Worm (Caenorhabditis elegans) whole organism, L1 larva: Measurements from ENCODE around the gene Y62H9A.5.

Source experiments
- C34B4.2 ChIP-seq: sonication (generic microtip); optimal IDR thresholded peaks from 2 replicates; lab custom pipeline; 2017; ENCODE audit warnings: mild to moderate bottlenecking, missing genetic modification characterization, missing compliant biosample characterization
- aha-1 ChIP-seq: fragments of 150-350 bp; optimal IDR thresholded peaks from 2 replicates; lab custom pipeline; 2014; ENCODE audit warnings: missing biosample characterization, missing genetic modification characterization
- efl-1 ChIP-seq, 4 experiments: fragments of 150-350 bp; optimal IDR thresholded peaks in 3 of 4; peaks in 1 of 4; 1 replicate in 1 of 4; 2 replicates in 3 of 4; lab custom pipeline; 2014; ENCODE audit warnings: missing biosample characterization in 2 of 4, missing genetic modification characterization in 2 of 4, missing genetic modification reagents in 2 of 4
- elt-2 ChIP-seq: sonication (generic microtip); optimal IDR thresholded peaks from 2 replicates; lab custom pipeline; 2016; ENCODE audit warnings: missing genetic modification characterization, mild to moderate bottlenecking, inconsistent platforms, missing compliant biosample characterization, missing genetic modification reagents
- elt-3 ChIP-seq, 6 experiments: fragments of 150-350 bp in 1 of 6; sonication (generic microtip); optimal IDR thresholded peaks; 2 replicates each; lab custom pipeline; 2017 to 2018; ENCODE audit warnings: missing biosample characterization in 6 of 6, missing genetic modification characterization in 6 of 6, inconsistent platforms in 1 of 6
- fkh-8 ChIP-seq: sonication (generic microtip); optimal IDR thresholded peaks from 2 replicates; lab custom pipeline; 2016; ENCODE audit warnings: mild to moderate bottlenecking, missing genetic modification characterization, missing compliant biosample characterization
- fos-1 ChIP-seq: fragments of 150-350 bp; optimal IDR thresholded peaks from 2 replicates; lab custom pipeline; 2014; ENCODE audit warnings: missing biosample characterization, missing genetic modification characterization
- grh-1 ChIP-seq: fragments of 200-800 bp; sonication (Bioruptor generic); IDR thresholded peaks from 2 replicates; pipeline ENCODE4 v1.3.6; 2022; ENCODE audit warnings: missing genetic modification reagents, missing genetic modification characterization, missing compliant biosample characterization
- hpl-2 ChIP-seq: fragments of 150-350 bp; optimal IDR thresholded peaks from 2 replicates; lab custom pipeline; 2014; ENCODE audit warnings: missing biosample characterization, missing genetic modification reagents, missing genetic modification characterization
- irx-1 ChIP-seq: sonication (generic microtip); optimal IDR thresholded peaks from 2 replicates; lab custom pipeline; 2016; ENCODE audit warnings: missing genetic modification characterization, missing compliant biosample characterization
- lin-39 ChIP-seq: fragments of 150-350 bp; optimal IDR thresholded peaks from 2 replicates; lab custom pipeline; 2014; ENCODE audit warnings: missing biosample characterization, missing genetic modification reagents, missing genetic modification characterization
- lir-3 ChIP-seq: sonication (generic microtip); optimal IDR thresholded peaks from 2 replicates; lab custom pipeline; 2016; ENCODE audit warnings: mild to moderate bottlenecking, missing genetic modification characterization, moderate library complexity, missing compliant biosample characterization; ENCODE audit not compliant: poor library complexity
- mep-1 ChIP-seq: fragments of 150-350 bp; optimal IDR thresholded peaks from 2 replicates; lab custom pipeline; 2014; ENCODE audit warnings: missing biosample characterization, missing genetic modification characterization
- nhr-11 ChIP-seq: fragments of 150-350 bp; optimal IDR thresholded peaks from 2 replicates; lab custom pipeline; 2014; ENCODE audit warnings: missing biosample characterization, missing genetic modification characterization
- nhr-12 ChIP-seq: sonication (generic microtip); optimal IDR thresholded peaks from 2 replicates; lab custom pipeline; 2017; ENCODE audit warnings: missing biosample characterization, missing genetic modification characterization
- nhr-47 ChIP-seq: sonication (generic microtip); optimal IDR thresholded peaks from 2 replicates; lab custom pipeline; 2016; ENCODE audit warnings: mild to moderate bottlenecking, missing genetic modification characterization, moderate library complexity, missing compliant biosample characterization
- nhr-71 ChIP-seq: sonication (generic microtip); optimal IDR thresholded peaks from 2 replicates; lab custom pipeline; 2016; ENCODE audit warnings: mild to moderate bottlenecking, missing genetic modification characterization, moderate library complexity, missing compliant biosample characterization
- nhr-76 ChIP-seq: sonication (generic microtip); optimal IDR thresholded peaks from 2 replicates; lab custom pipeline; 2017; ENCODE audit warnings: missing biosample characterization, missing genetic modification characterization
- nhr-85 ChIP-seq: sonication (generic microtip); peaks from one replicate; lab custom pipeline; 2016; ENCODE audit warnings: missing genetic modification characterization, inconsistent platforms, missing compliant biosample characterization
- pag-3 ChIP-seq: sonication (generic microtip); optimal IDR thresholded peaks from 2 replicates; lab custom pipeline; 2017; ENCODE audit warnings: missing genetic modification characterization, mild to moderate bottlenecking, missing compliant biosample characterization, antibody characterized with exemption, borderline replicate concordance; ENCODE audit not compliant: insufficient read depth
- rnt-1 ChIP-seq: sonication (generic microtip); optimal IDR thresholded peaks from 2 replicates; lab custom pipeline; 2016; ENCODE audit warnings: mild to moderate bottlenecking, missing genetic modification characterization, moderate library complexity, missing compliant biosample characterization
- snu-23 ChIP-seq: sonication (generic microtip); optimal IDR thresholded peaks from 2 replicates; lab custom pipeline; 2016; ENCODE audit warnings: missing genetic modification characterization, missing compliant biosample characterization
- sox-4 ChIP-seq: sonication (generic microtip); optimal IDR thresholded peaks from 2 replicates; lab custom pipeline; 2016; ENCODE audit warnings: missing genetic modification characterization, missing compliant biosample characterization
- sup-37 ChIP-seq: fragments of 200-800 bp; sonication (Bioruptor generic); optimal IDR thresholded peaks from 2 replicates; lab custom pipeline; 2018; ENCODE audit warnings: mild to moderate bottlenecking, missing genetic modification characterization, missing compliant biosample characterization
- swsn-7 ChIP-seq: sonication (generic microtip); optimal IDR thresholded peaks from 2 replicates; lab custom pipeline; 2016; ENCODE audit warnings: missing genetic modification characterization, missing compliant biosample characterization
- tbx-2 ChIP-seq: sonication (generic microtip); optimal IDR thresholded peaks from 2 replicates; lab custom pipeline; 2016; ENCODE audit warnings: missing genetic modification characterization, missing compliant biosample characterization
- vab-15 ChIP-seq: sonication (generic microtip); optimal IDR thresholded peaks from 2 replicates; lab custom pipeline; 2017; ENCODE audit warnings: missing genotype, mild to moderate bottlenecking, missing genetic modification characterization, missing compliant biosample characterization
- xbp-1 ChIP-seq: sonication (generic microtip); optimal IDR thresholded peaks from 2 replicates; lab custom pipeline; 2016; ENCODE audit warnings: missing genetic modification characterization, missing compliant biosample characterization
- zag-1 ChIP-seq: fragments of 150-350 bp; optimal IDR thresholded peaks from 2 replicates; lab custom pipeline; 2014; ENCODE audit warnings: missing biosample characterization, missing genetic modification characterization
- zip-4 ChIP-seq: fragments of 200-800 bp; sonication (Bioruptor generic); optimal IDR thresholded peaks from 2 replicates; lab custom pipeline; 2018; ENCODE audit warnings: mild to moderate bottlenecking, missing genetic modification characterization, moderate library complexity, missing compliant biosample characterization

Y62H9A.5 gene

ce11 chrX:11850082-11850481 is 32.6 kb downstream of the Y62H9A.5 start, which contains the start of gene F54F7.3:
TSS of gene F54F7.3 (minus strand) at chrX:11850182.
- TF ChIP-seq efl-1 (optimal IDR thresholded peaks at IDR 0.05; lab: Kevin White, UChicago) (no peak), efl-1 (GFP tag; optimal IDR thresholded peaks at IDR 0.05 in 1 of 2; lab: Kevin White, UChicago) (peak in 1 of 2 experiments; percentile 31), nhr-85 (no peak)

DNA sequence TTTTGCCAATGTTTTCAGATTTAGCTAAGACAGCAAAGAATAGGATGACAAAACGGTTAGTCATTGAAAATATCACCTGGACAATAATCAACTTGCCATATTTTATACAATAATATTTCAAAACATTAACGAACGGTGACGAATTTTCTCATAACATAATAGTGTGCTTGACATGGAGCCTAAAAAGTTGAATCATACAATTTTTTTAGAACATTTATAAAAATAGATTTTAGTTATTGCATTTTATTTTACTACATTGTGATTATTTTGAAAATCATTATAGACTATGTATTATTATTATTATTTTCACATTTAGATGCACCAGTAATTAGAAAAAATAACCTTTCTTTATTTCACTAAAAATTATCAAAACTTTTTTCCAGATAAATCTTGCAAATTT is 34.1 kb downstream of the Y62H9A.5 start, which contains the start of gene F54F7.9:
Gene F54F7.9 (minus strand): TSS at position 101 of the 400 bp plus-strand sequence.
- TF ChIP-seq sox-4 (tag; lab: Kevin White, UChicago) (no peak), sup-37 (GFP tag; lab: Kevin White, UChicago) (no peak), elt-2 (tag; lab: Kevin White, UChicago) (no peak), pag-3 (tag; lab: Kevin White, UChicago) (no peak), xbp-1 (tag; lab: Kevin White, UChicago) (no peak), grh-1 (GFP tag; lab: Robert Waterston, UW) (no peak), C34B4.2 (tag; lab: Kevin White, UChicago) (no peak), tbx-2 (tag; lab: Kevin White, UChicago) (no peak), snu-23 (no peak)

- TF ChIP-seq elt-3 (tag; optimal IDR thresholded peaks at IDR 0.05; lab: Kevin White, UChicago) (no peak), irx-1 (no peak), lin-39 (tag; lab: Kevin White, UChicago) (no peak), sup-37 (GFP tag; lab: Kevin White, UChicago) (no peak)
Measured at ce11 chrX:11843363-11843762, 39.3 kb downstream of the Y62H9A.5 start, which contains the start of gene F54F7.2. TSS of gene F54F7.2 (plus strand) at chrX:11843663.

ce11 chrX:11837378-11837777 is 45.3 kb downstream of the Y62H9A.5 start, which contains the start of gene taf-7.1:
TSS of gene taf-7.1 (minus strand) at chrX:11837478.
- no peak for TF ChIP-seq hpl-2 (GFP tag; lab: Kevin White, UChicago)
- TF ChIP-seq rnt-1: no peak
- TF ChIP-seq fos-1 (tag; lab: Kevin White, UChicago): no peak
- no peak for TF ChIP-seq aha-1 (tag; lab: Kevin White, UChicago)
- TF ChIP-seq mep-1: no peak
- TF ChIP-seq swsn-7 (tag; lab: Kevin White, UChicago): no peak
- TF ChIP-seq zip-4 (GFP tag; lab: Kevin White, UChicago): no peak
- TF ChIP-seq fkh-8 (tag; lab: Kevin White, UChicago): no peak
- TF ChIP-seq sox-4 (tag; lab: Kevin White, UChicago): no peak
- TF ChIP-seq nhr-71: no peak
- TF ChIP-seq nhr-11 (tag; lab: Kevin White, UChicago): no peak
- no peak for TF ChIP-seq nhr-12
- no peak for TF ChIP-seq zag-1
- TF ChIP-seq nhr-76 (tag; lab: Kevin White, UChicago): no peak
- no peak for TF ChIP-seq vab-15
- no peak for TF ChIP-seq lir-3 (tag; lab: Kevin White, UChicago)
- no peak for TF ChIP-seq nhr-47 (tag; lab: Kevin White, UChicago)
- TF ChIP-seq, all 84 proteins: peak for 0
